Fruit fly (Drosophila melanogaster) whole organism, prepupa: ENCODE data around the gene CG14050.
A peak's percentile ranks its signal among the peaks of the same experiment; 100 is the strongest.

ENCODE experiments used
- Blimp-1 ChIP-seq: fragments of 200-800 bp; sonication (Bioruptor generic); optimal IDR thresholded peaks from 3 replicates; lab custom pipeline; 2017; ENCODE audit warnings: missing biosample characterization, missing genetic modification characterization, mild to moderate bottlenecking, moderate library complexity, missing genetic modification reagents
- CG10631 ChIP-seq: fragments of 200-800 bp; sonication (Bioruptor generic); optimal IDR thresholded peaks from 2 replicates; lab custom pipeline; 2016; ENCODE audit warnings: missing biosample characterization, missing genetic modification characterization
- CG10669 ChIP-seq: fragments of 200-800 bp; sonication (Bioruptor generic); optimal IDR thresholded peaks from 3 replicates; lab custom pipeline; 2018; ENCODE audit warnings: missing biosample characterization, mild to moderate bottlenecking, missing genetic modification characterization, moderate library complexity
- CG11294 ChIP-seq: fragments of 200-800 bp; sonication (Bioruptor generic); IDR thresholded peaks from 2 replicates; pipeline ENCODE4 v1.3.6; 2022; ENCODE audit warnings: missing biosample characterization, missing genetic modification characterization
- CG11762 ChIP-seq: fragments of 200-800 bp; sonication (Bioruptor generic); optimal IDR thresholded peaks from 3 replicates; lab custom pipeline; 2016; ENCODE audit warnings: missing biosample characterization, missing genetic modification characterization; ENCODE audit not compliant: insufficient read depth
- CG11902 ChIP-seq: fragments of 200-800 bp; sonication (Bioruptor generic); optimal IDR thresholded peaks from 3 replicates; lab custom pipeline; 2016; ENCODE audit warnings: missing biosample characterization, missing genetic modification characterization
- CG15336 ChIP-seq: fragments of 200-800 bp; sonication (Bioruptor generic); IDR thresholded peaks from 2 replicates; pipeline ENCODE4 v1.3.6; 2022; ENCODE audit warnings: missing biosample characterization, missing genetic modification characterization
- CG1621 ChIP-seq: fragments of 200-800 bp; sonication (Bioruptor generic); optimal IDR thresholded peaks from 3 replicates; lab custom pipeline; 2018; ENCODE audit warnings: missing biosample characterization, mild to moderate bottlenecking, missing genetic modification characterization
- CG3032 ChIP-seq: fragments of 200-800 bp; optimal IDR thresholded peaks from 2 replicates; lab custom pipeline; 2019; ENCODE audit warnings: missing biosample characterization, mild to moderate bottlenecking, missing genetic modification characterization, moderate library complexity
- CG32006 ChIP-seq: fragments of 200-800 bp; sonication (Bioruptor generic); optimal IDR thresholded peaks from 3 replicates; lab custom pipeline; 2017; ENCODE audit warnings: missing biosample characterization, mild to moderate bottlenecking, missing genetic modification characterization
- CG34406 ChIP-seq: fragments of 200-800 bp; sonication (Bioruptor generic); optimal IDR thresholded peaks from 3 replicates; lab custom pipeline; 2016; ENCODE audit warnings: missing biosample characterization, missing genetic modification characterization
- CG3919 ChIP-seq: fragments of 200-800 bp; sonication (Bioruptor generic); optimal IDR thresholded peaks from 3 replicates; lab custom pipeline; 2016; ENCODE audit warnings: missing biosample characterization, missing genetic modification characterization
- CG6163 ChIP-seq: fragments of 200-800 bp; sonication (Bioruptor generic); IDR thresholded peaks from 3 replicates; pipeline ENCODE4 v1.3.6; 2022; ENCODE audit warnings: missing biosample characterization, missing genetic modification characterization
- CG6276 ChIP-seq: fragments of 200-800 bp; sonication (Bioruptor generic); optimal IDR thresholded peaks from 2 replicates; lab custom pipeline; 2017; ENCODE audit warnings: missing biosample characterization, mild to moderate bottlenecking, missing genetic modification characterization
- CG6792 ChIP-seq: fragments of 200-800 bp; sonication (Bioruptor generic); optimal IDR thresholded peaks from 3 replicates; lab custom pipeline; 2016; ENCODE audit warnings: missing biosample characterization, missing genetic modification characterization
- CG6808 ChIP-seq: fragments of 200-800 bp; sonication (Bioruptor generic); optimal IDR thresholded peaks from 3 replicates; lab custom pipeline; 2017; ENCODE audit warnings: missing biosample characterization, missing genetic modification characterization, mild to moderate bottlenecking, moderate library complexity, missing genetic modification reagents
- CG6854 ChIP-seq: fragments of 200-800 bp; sonication (Bioruptor generic); optimal IDR thresholded peaks from 2 replicates; lab custom pipeline; 2017; ENCODE audit warnings: missing biosample characterization, mild to moderate bottlenecking, missing genetic modification characterization
- CG7368 ChIP-seq: fragments of 200-800 bp; sonication (Bioruptor generic); optimal IDR thresholded peaks from 3 replicates; lab custom pipeline; 2016; ENCODE audit warnings: missing biosample characterization, missing genetic modification characterization
- CG8119 ChIP-seq: fragments of 200-800 bp; sonication (Bioruptor generic); IDR thresholded peaks from 3 replicates; pipeline ENCODE4 v1.3.6; 2022; ENCODE audit warnings: missing biosample characterization, missing genetic modification characterization
- CG8319 ChIP-seq: fragments of 200-800 bp; sonication (Bioruptor generic); optimal IDR thresholded peaks from 3 replicates; lab custom pipeline; 2016; ENCODE audit warnings: missing biosample characterization, missing genetic modification characterization
- CG8632 ChIP-seq: fragments of 200-800 bp; sonication (Bioruptor generic); optimal IDR thresholded peaks from 3 replicates; lab custom pipeline; 2016; ENCODE audit warnings: missing biosample characterization, missing genetic modification characterization
- CG9139 ChIP-seq: fragments of 200-800 bp; sonication (Bioruptor generic); optimal IDR thresholded peaks from 3 replicates; lab custom pipeline; 2017; ENCODE audit warnings: missing biosample characterization, mild to moderate bottlenecking, missing genetic modification characterization
- Eip75B ChIP-seq: fragments of 200-800 bp; sonication (Bioruptor generic); optimal IDR thresholded peaks from 3 replicates; lab custom pipeline; 2016; ENCODE audit warnings: missing biosample characterization, missing genetic modification characterization
- Eip93F ChIP-seq: fragments of 200-800 bp; sonication (Bioruptor generic); optimal IDR thresholded peaks from 2 replicates; lab custom pipeline; 2016; ENCODE audit warnings: missing biosample characterization, mild to moderate bottlenecking, missing genetic modification characterization
- Ets21C ChIP-seq: fragments of 200-800 bp; sonication (Bioruptor generic); optimal IDR thresholded peaks from 3 replicates; lab custom pipeline; 2016; ENCODE audit warnings: missing biosample characterization, missing genetic modification characterization
- Ets96B ChIP-seq: fragments of 200-800 bp; optimal IDR thresholded peaks from 2 replicates; lab custom pipeline; 2019; ENCODE audit warnings: missing biosample characterization, mild to moderate bottlenecking, missing genetic modification characterization, moderate library complexity
- Gug ChIP-seq: fragments of 200-800 bp; sonication (Bioruptor generic); IDR thresholded peaks from 2 replicates; pipeline ENCODE4 v1.3.6; 2022; ENCODE audit warnings: missing biosample characterization, missing genetic modification characterization
- Hr38 ChIP-seq: sonication (Bioruptor generic); optimal IDR thresholded peaks from 2 replicates; lab custom pipeline; 2016; ENCODE audit warnings: missing biosample characterization, missing genetic modification characterization
- Hr39 ChIP-seq: fragments of 200-800 bp; sonication (Bioruptor generic); optimal IDR thresholded peaks from 2 replicates; lab custom pipeline; 2016; ENCODE audit warnings: missing biosample characterization, missing genetic modification characterization
- Hr4 ChIP-seq: fragments of 200-800 bp; sonication (Bioruptor generic); optimal IDR thresholded peaks from 3 replicates; lab custom pipeline; 2016; ENCODE audit warnings: missing biosample characterization, missing genetic modification characterization
- Lpt ChIP-seq: fragments of 200-800 bp; sonication (Bioruptor generic); optimal IDR thresholded peaks from 3 replicates; lab custom pipeline; 2016; ENCODE audit warnings: missing biosample characterization, missing genetic modification characterization
- Met ChIP-seq: fragments of 200-800 bp; sonication (Bioruptor generic); optimal IDR thresholded peaks from 3 replicates; lab custom pipeline; 2016; ENCODE audit warnings: missing biosample characterization, missing genetic modification characterization
- OdsH ChIP-seq: fragments of 200-800 bp; sonication (Bioruptor generic); optimal IDR thresholded peaks from 3 replicates; lab custom pipeline; 2016; ENCODE audit warnings: missing biosample characterization, missing genetic modification characterization
- Smox ChIP-seq: fragments of 200-800 bp; sonication (Bioruptor generic); optimal IDR thresholded peaks from 3 replicates; lab custom pipeline; 2016; ENCODE audit warnings: missing biosample characterization, missing genetic modification characterization
- Sox14 ChIP-seq: fragments of 200-800 bp; sonication (Bioruptor generic); optimal IDR thresholded peaks from 3 replicates; lab custom pipeline; 2016; ENCODE audit warnings: missing biosample characterization, missing genetic modification characterization
- Sox15 ChIP-seq: fragments of 200-800 bp; sonication (Bioruptor generic); optimal IDR thresholded peaks from 3 replicates; lab custom pipeline; 2016; ENCODE audit warnings: missing biosample characterization, missing genetic modification characterization
- achi ChIP-seq: fragments of 200-800 bp; sonication (Bioruptor generic); optimal IDR thresholded peaks from 3 replicates; lab custom pipeline; 2016; ENCODE audit warnings: missing biosample characterization, missing genetic modification characterization
- acj6 ChIP-seq: fragments of 200-800 bp; sonication (Bioruptor generic); optimal IDR thresholded peaks from 3 replicates; lab custom pipeline; 2016; ENCODE audit warnings: missing biosample characterization, missing genetic modification characterization
- cyc ChIP-seq: fragments of 200-800 bp; sonication (Bioruptor generic); optimal IDR thresholded peaks from 3 replicates; lab custom pipeline; 2016; ENCODE audit warnings: missing biosample characterization, missing genetic modification characterization
- dac ChIP-seq: fragments of 200-800 bp; sonication (Bioruptor generic); optimal IDR thresholded peaks from 2 replicates; lab custom pipeline; 2017; ENCODE audit warnings: missing biosample characterization, mild to moderate bottlenecking, missing genetic modification characterization
- dsx ChIP-seq: fragments of 200-800 bp; optimal IDR thresholded peaks from 3 replicates; lab custom pipeline; 2019; ENCODE audit warnings: missing biosample characterization, mild to moderate bottlenecking, missing genetic modification characterization, moderate library complexity; ENCODE audit not compliant: poor library complexity, severe bottlenecking
- esn ChIP-seq: fragments of 200-800 bp; sonication (Bioruptor generic); optimal IDR thresholded peaks from 2 replicates; lab custom pipeline; 2016; ENCODE audit warnings: missing biosample characterization, mild to moderate bottlenecking, missing genetic modification characterization, moderate library complexity
- fd59A ChIP-seq: fragments of 200-800 bp; sonication (Bioruptor generic); optimal IDR thresholded peaks from 2 replicates; lab custom pipeline; 2017; ENCODE audit warnings: missing biosample characterization, mild to moderate bottlenecking, missing genetic modification characterization, missing genetic modification reagents
- fd85E ChIP-seq: fragments of 200-800 bp; sonication (Bioruptor generic); optimal IDR thresholded peaks from 3 replicates; lab custom pipeline; 2016; ENCODE audit warnings: missing biosample characterization, missing genetic modification characterization
- fkh ChIP-seq: fragments of 200-800 bp; sonication (Bioruptor generic); optimal IDR thresholded peaks from 3 replicates; lab custom pipeline; 2017; ENCODE audit warnings: missing biosample characterization, mild to moderate bottlenecking, missing genetic modification characterization, moderate library complexity
- lz ChIP-seq: fragments of 200-800 bp; sonication (Bioruptor generic); optimal IDR thresholded peaks from 3 replicates; lab custom pipeline; 2016; ENCODE audit warnings: missing biosample characterization, missing genetic modification characterization
- net ChIP-seq: fragments of 200-800 bp; sonication (Bioruptor generic); optimal IDR thresholded peaks from 3 replicates; lab custom pipeline; 2016; ENCODE audit warnings: missing biosample characterization, missing genetic modification characterization
- pdm3 ChIP-seq: fragments of 200-800 bp; sonication (Bioruptor generic); optimal IDR thresholded peaks from 3 replicates; lab custom pipeline; 2016; ENCODE audit warnings: missing biosample characterization, missing genetic modification characterization
- salr ChIP-seq, 2 experiments: fragments of 200-800 bp; sonication (Bioruptor generic); optimal IDR thresholded peaks; 3 replicates each; lab custom pipeline; 2016 to 2018; ENCODE audit warnings: missing biosample characterization in 2 of 2, missing genetic modification characterization in 2 of 2, mild to moderate bottlenecking in 1 of 2
- spab ChIP-seq: fragments of 200-800 bp; sonication (Bioruptor generic); optimal IDR thresholded peaks from 2 replicates; lab custom pipeline; 2017; ENCODE audit warnings: missing biosample characterization, mild to moderate bottlenecking, missing genetic modification characterization, missing genetic modification reagents
- svp ChIP-seq: fragments of 200-800 bp; sonication (Bioruptor generic); peaks from one replicate; lab custom pipeline; 2016; ENCODE audit warnings: missing biosample characterization, missing genetic modification characterization
- topi ChIP-seq: fragments of 200-800 bp; sonication (Bioruptor generic); optimal IDR thresholded peaks from 3 replicates; lab custom pipeline; 2016; ENCODE audit warnings: missing biosample characterization, missing genetic modification characterization
- vri ChIP-seq: fragments of 200-800 bp; sonication (Bioruptor generic); optimal IDR thresholded peaks from 3 replicates; lab custom pipeline; 2016; ENCODE audit warnings: missing biosample characterization, mild to moderate bottlenecking, missing genetic modification characterization

Gene CG14050

DNA sequence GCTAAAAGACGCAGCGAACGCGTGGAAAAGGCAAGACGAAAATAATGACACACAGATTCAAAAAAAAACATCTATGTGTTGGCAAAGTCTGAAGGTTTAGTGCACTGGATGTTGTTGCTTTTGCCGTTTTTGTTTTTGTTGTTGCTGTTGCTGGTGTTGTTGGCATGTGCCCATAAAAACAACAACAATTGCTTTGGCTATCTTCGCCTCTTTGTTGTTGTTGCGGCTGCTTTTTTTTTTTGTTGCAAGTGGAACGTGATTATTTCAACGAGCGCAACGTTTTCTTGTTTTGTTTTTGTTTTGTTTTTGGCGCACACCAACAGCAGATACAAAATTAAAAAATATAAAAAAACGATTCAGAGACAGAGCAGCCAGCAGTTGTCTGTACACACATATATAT, 36.9 kb downstream of the CG14050 start:
- TF ChIP-seq pdm3 (GFP tag; lab: Kevin White, UChicago) (peak; percentile 56), acj6 (GFP tag; lab: Kevin White, UChicago) (peak; percentile 16), Met (GFP tag; lab: Kevin White, UChicago) (no peak), Hr4 (GFP tag; lab: Kevin White, UChicago) (peak; percentile 11), Gug (GFP tag; lab: Robert Waterston, UW) (peak; percentile 80), CG11902 (GFP tag; lab: Kevin White, UChicago) (no peak), Ets21C (GFP tag; lab: Kevin White, UChicago) (no peak), lz (GFP tag; lab: Kevin White, UChicago) (no peak), vri (GFP tag; lab: Kevin White, UChicago) (peak; percentile 4), CG10631 (peak; percentile 48), Eip75B (GFP tag; lab: Kevin White, UChicago) (peak; percentile 67), Sox15 (GFP tag; lab: Kevin White, UChicago) (no peak), CG6276 (GFP tag; lab: Kevin White, UChicago) (peak; percentile 96), CG8319 (GFP tag; lab: Kevin White, UChicago) (no peak), CG34406 (GFP tag; lab: Kevin White, UChicago) (peak; percentile 46), esn (GFP tag; lab: Kevin White, UChicago) (no peak), net (GFP tag; lab: Kevin White, UChicago) (peak; percentile 85), Eip93F (GFP tag; lab: Kevin White, UChicago) (no peak), topi (no peak), CG3919 (GFP tag; lab: Kevin White, UChicago) (peak; percentile 39), CG11762 (GFP tag; lab: Kevin White, UChicago) (peak; percentile 57), Blimp-1 (GFP tag; lab: Kevin White, UChicago) (no peak), CG8632 (GFP tag; lab: Kevin White, UChicago) (peak; percentile 39), dac (GFP tag; lab: Kevin White, UChicago) (peak; percentile 74), Lpt (GFP tag; lab: Kevin White, UChicago) (peak; percentile 94), salr (GFP tag; optimal IDR thresholded peaks at IDR 0.05; lab: Kevin White, UChicago) (peak; percentile 73 to 85), Smox (GFP tag; lab: Kevin White, UChicago) (no peak), fd59A (GFP tag; lab: Kevin White, UChicago) (peak; percentile 59), achi (GFP tag; lab: Kevin White, UChicago) (peak; percentile 66), CG6163 (GFP tag; lab: Robert Waterston, UW) (peak; percentile 94), CG6808 (GFP tag; lab: Kevin White, UChicago) (peak; percentile 93), cyc (GFP tag; lab: Kevin White, UChicago) (no peak), CG6854 (GFP tag; lab: Kevin White, UChicago) (peak; percentile 59), CG6792 (GFP tag; lab: Kevin White, UChicago) (no peak), fkh (GFP tag; lab: Kevin White, UChicago) (no peak), Hr38 (GFP tag; lab: Kevin White, UChicago) (no peak), dsx (peak; percentile 74), CG15336 (peak; percentile 91), Hr39 (GFP tag; lab: Kevin White, UChicago) (no peak), CG32006 (GFP tag; lab: Kevin White, UChicago) (peak; percentile 72), CG3032 (tag; lab: Kevin White, UChicago) (peak; percentile 65), CG10669 (GFP tag; lab: Kevin White, UChicago) (peak; percentile 80), CG11294 (GFP tag; lab: Robert Waterston, UW) (peak; percentile 52; the same call in 1 of the 2 replicates), svp (GFP tag; lab: Kevin White, UChicago) (peak; percentile 65), spab (GFP tag; lab: Kevin White, UChicago) (peak; percentile 87), CG7368 (GFP tag; lab: Kevin White, UChicago) (peak; percentile 60), CG8119 (GFP tag; lab: Robert Waterston, UW) (peak; percentile 95), CG9139 (GFP tag; lab: Kevin White, UChicago) (peak; percentile 96), OdsH (GFP tag; lab: Kevin White, UChicago) (peak; percentile 29), fd85E (GFP tag; lab: Kevin White, UChicago) (peak; percentile 33), Sox14 (GFP tag; lab: Kevin White, UChicago) (peak; percentile 29), CG1621 (tag; lab: Kevin White, UChicago) (peak; percentile 83), Ets96B (tag; lab: Kevin White, UChicago) (peak; percentile 61)
